Worm (Caenorhabditis elegans) whole organism, midembryonic: ENCODE measurements around the gene oig-4.

ENCODE experiments used
- T22C8.4 ChIP-seq: fragments of 200-800 bp; sonication (Bioruptor generic); IDR thresholded peaks from 2 replicates; pipeline ENCODE4 v1.3.6; 2022; ENCODE audit warnings: missing genetic modification characterization, missing compliant biosample characterization
- cog-1 ChIP-seq: sonication (generic microtip); optimal IDR thresholded peaks from 2 replicates; lab custom pipeline; 2016; ENCODE audit warnings: missing genetic modification characterization, missing compliant biosample characterization
- flt-1 ChIP-seq: fragments of 200-800 bp; sonication (Bioruptor generic); IDR thresholded peaks from 2 replicates; pipeline ENCODE4 v1.3.6; 2022; ENCODE audit warnings: missing genetic modification characterization, missing compliant biosample characterization
- ztf-23 ChIP-seq: fragments of 200-800 bp; sonication (Bioruptor generic); IDR thresholded peaks from 2 replicates; pipeline ENCODE4 v1.3.6; 2022; ENCODE audit warnings: missing genetic modification reagents, missing genetic modification characterization, missing compliant biosample characterization
- ztf-29 ChIP-seq: fragments of 200-800 bp; sonication (Bioruptor generic); IDR thresholded peaks from 2 replicates; pipeline ENCODE4 v1.3.6; 2022; ENCODE audit warnings: missing genetic modification reagents, missing genetic modification characterization, missing compliant biosample characterization

DNA sequence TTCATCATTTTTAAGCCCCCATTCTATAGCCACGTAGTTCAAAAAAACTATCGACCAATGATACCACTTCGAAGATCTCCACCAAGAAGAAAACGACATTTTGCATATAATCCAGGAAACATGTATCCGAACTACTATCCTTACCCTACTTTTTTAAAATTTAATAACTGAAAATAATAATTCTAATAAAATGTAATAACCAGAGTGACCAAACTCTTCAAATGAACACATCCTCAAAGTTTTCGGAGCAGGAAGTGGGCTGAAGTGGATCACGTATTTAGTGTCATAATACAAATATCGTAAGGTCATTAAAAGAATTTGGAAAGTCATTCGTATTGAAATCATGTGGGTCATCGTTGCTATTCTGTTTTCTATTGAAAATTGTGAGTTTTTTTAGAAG is 35.9 kb upstream of the oig-4 start, which contains the start of gene F35D2.6:
- TF ChIP-seq ztf-29 (no peak), T22C8.4 (GFP tag; lab: Robert Waterston, UW) (no peak), ztf-23 (GFP tag; lab: Robert Waterston, UW) (no peak), flt-1 (GFP tag; lab: Robert Waterston, UW) (no peak), cog-1 (tag; lab: Kevin White, UChicago) (no peak)
